Fruit fly (Drosophila melanogaster) whole organism, embryonic: ENCODE results near the gene Top3alpha.
A peak's percentile ranks its signal among the peaks of the same experiment; 100 is the strongest.

Experiments used
- Adf1 ChIP-seq: fragments of 200-800 bp; sonication (Bioruptor generic); IDR thresholded peaks from 2 replicates; pipeline ENCODE4 v1.3.6; 2022; ENCODE audit warnings: missing biosample characterization, missing genetic modification characterization
- Asciz ChIP-seq: fragments of 200-800 bp; sonication (Bioruptor generic); optimal IDR thresholded peaks from 2 replicates; lab custom pipeline; 2017; ENCODE audit warnings: missing biosample characterization, mild to moderate bottlenecking, missing genetic modification characterization, missing genetic modification reagents
- C15 ChIP-seq: fragments of 200-800 bp; sonication (Bioruptor generic); IDR thresholded peaks from 3 replicates; pipeline ENCODE4 v1.3.6; 2022; ENCODE audit warnings: missing biosample characterization, missing genetic modification characterization
- CG10979 ChIP-seq: fragments of 200-800 bp; sonication (Bioruptor generic); optimal IDR thresholded peaks from 2 replicates; lab custom pipeline; 2018; ENCODE audit warnings: missing biosample characterization, mild to moderate bottlenecking, missing genetic modification characterization, moderate library complexity
- CG11695 ChIP-seq: fragments of 200-800 bp; sonication (Bioruptor generic); IDR thresholded peaks from 3 replicates; pipeline ENCODE4 v1.3.6; 2022; ENCODE audit warnings: missing biosample characterization, missing genetic modification characterization
- CG11723 ChIP-seq: fragments of 200-800 bp; sonication (Bioruptor generic); optimal IDR thresholded peaks from 2 replicates; lab custom pipeline; 2017; ENCODE audit warnings: missing biosample characterization, mild to moderate bottlenecking, missing genetic modification characterization
- CG12155 ChIP-seq: fragments of 200-800 bp; sonication (Bioruptor generic); optimal IDR thresholded peaks from 3 replicates; lab custom pipeline; 2016; ENCODE audit warnings: missing biosample characterization, missing genetic modification characterization
- CG13775 ChIP-seq: fragments of 200-800 bp; sonication (Bioruptor generic); optimal IDR thresholded peaks from 3 replicates; lab custom pipeline; 2017; ENCODE audit warnings: missing biosample characterization, mild to moderate bottlenecking, missing genetic modification characterization
- CG14965 ChIP-seq: fragments of 200-800 bp; sonication (Bioruptor generic); optimal IDR thresholded peaks from 2 replicates; lab custom pipeline; 2016; ENCODE audit warnings: missing biosample characterization, missing genetic modification characterization, borderline replicate concordance
- CG15601 ChIP-seq: fragments of 200-800 bp; sonication (Bioruptor generic); optimal IDR thresholded peaks from 3 replicates; lab custom pipeline; 2019; ENCODE audit warnings: missing biosample characterization, mild to moderate bottlenecking, missing genetic modification characterization, moderate library complexity
- CG1603 ChIP-seq: fragments of 200-800 bp; sonication (Bioruptor generic); optimal IDR thresholded peaks from 2 replicates; lab custom pipeline; 2019; ENCODE audit warnings: missing biosample characterization, mild to moderate bottlenecking, missing genetic modification characterization, moderate library complexity
- CG17361 ChIP-seq: fragments of 200-800 bp; sonication (Bioruptor generic); IDR thresholded peaks from 3 replicates; pipeline ENCODE4 v1.3.6; 2022; ENCODE audit warnings: missing biosample characterization, missing genetic modification characterization
- CG17802 ChIP-seq: fragments of 200-800 bp; sonication (Bioruptor generic); optimal IDR thresholded peaks from 2 replicates; lab custom pipeline; 2018; ENCODE audit warnings: missing biosample characterization, mild to moderate bottlenecking, missing genetic modification characterization, moderate library complexity
- CG18764 ChIP-seq: fragments of 200-800 bp; sonication (Bioruptor generic); optimal IDR thresholded peaks from 3 replicates; lab custom pipeline; 2016; ENCODE audit warnings: missing biosample characterization, missing genetic modification characterization
- CG3281 ChIP-seq: fragments of 200-800 bp; sonication (Bioruptor generic); optimal IDR thresholded peaks from 3 replicates; lab custom pipeline; 2017; ENCODE audit warnings: missing biosample characterization, mild to moderate bottlenecking, missing genetic modification characterization
- CG33557 ChIP-seq: fragments of 200-800 bp; sonication (Bioruptor generic); optimal IDR thresholded peaks from 2 replicates; lab custom pipeline; 2019; ENCODE audit warnings: missing biosample characterization, mild to moderate bottlenecking, missing genetic modification characterization, moderate library complexity
- CG3407 ChIP-seq: fragments of 200-800 bp; sonication (Bioruptor generic); optimal IDR thresholded peaks from 2 replicates; lab custom pipeline; 2018; ENCODE audit warnings: missing biosample characterization, mild to moderate bottlenecking, missing genetic modification characterization
- CG34422 ChIP-seq: fragments of 200-800 bp; sonication (Bioruptor generic); IDR thresholded peaks from 3 replicates; pipeline ENCODE4 v1.3.6; 2022; ENCODE audit warnings: missing biosample characterization, missing genetic modification characterization
- CG4360 ChIP-seq: fragments of 200-800 bp; sonication (Bioruptor generic); IDR thresholded peaks from 2 replicates; pipeline ENCODE4 v1.3.6; 2022; ENCODE audit warnings: missing biosample characterization, missing genetic modification characterization
- CG4424 ChIP-seq: fragments of 200-800 bp; sonication (Bioruptor generic); optimal IDR thresholded peaks from 3 replicates; lab custom pipeline; 2016; ENCODE audit warnings: missing biosample characterization, missing genetic modification characterization
- CG6854 ChIP-seq: fragments of 200-800 bp; sonication (Bioruptor generic); optimal IDR thresholded peaks from 3 replicates; lab custom pipeline; 2017; ENCODE audit warnings: missing biosample characterization, mild to moderate bottlenecking, missing genetic modification characterization
- Dbx ChIP-seq: fragments of 200-800 bp; sonication (Bioruptor generic); IDR thresholded peaks from 3 replicates; pipeline ENCODE4 v1.3.6; 2022; ENCODE audit warnings: missing biosample characterization, missing genetic modification characterization
- Doc3 ChIP-seq: fragments of 200-800 bp; sonication (Bioruptor generic); IDR thresholded peaks from 3 replicates; pipeline ENCODE4 v1.3.6; 2022; ENCODE audit warnings: missing biosample characterization, missing genetic modification characterization; ENCODE audit not compliant: partially characterized antibody
- Drgx ChIP-seq: fragments of 200-800 bp; sonication (Bioruptor generic); IDR thresholded peaks from 2 replicates; pipeline ENCODE4 v1.3.6; 2022; ENCODE audit warnings: missing biosample characterization, missing genetic modification characterization
- Elba2 ChIP-seq: fragments of 200-800 bp; sonication (Bioruptor generic); optimal IDR thresholded peaks from 3 replicates; lab custom pipeline; 2016; ENCODE audit warnings: missing biosample characterization, missing genetic modification characterization
- HLHmδ ChIP-seq: fragments of 200-800 bp; sonication (Bioruptor generic); optimal IDR thresholded peaks from 2 replicates; lab custom pipeline; 2018; ENCODE audit warnings: missing biosample characterization, mild to moderate bottlenecking, missing genetic modification characterization, moderate library complexity
- Hr51 ChIP-seq, 2 experiments: fragments of 200-800 bp; sonication (Bioruptor generic); optimal IDR thresholded peaks; 2 replicates in 1 of 2; 3 replicates in 1 of 2; lab custom pipeline; 2016 to 2018; ENCODE audit warnings: missing biosample characterization in 2 of 2, missing genetic modification characterization in 2 of 2, mild to moderate bottlenecking in 1 of 2, moderate library complexity in 1 of 2
- Hr78 ChIP-seq, 2 experiments: fragments of 200-800 bp in 1 of 2; fragments of >200 bp in 1 of 2; sonication (Bioruptor generic) in 1 of 2; optimal IDR thresholded peaks; 2 replicates each; lab custom pipeline; 2017 to 2019; ENCODE audit warnings: missing biosample characterization in 2 of 2, missing genetic modification characterization in 2 of 2, mild to moderate bottlenecking in 1 of 2, moderate library complexity in 1 of 2
- Nf-YA ChIP-seq: fragments of 200-800 bp; sonication (Bioruptor generic); IDR thresholded peaks from 2 replicates; pipeline ENCODE4 v1.3.6; 2022; ENCODE audit warnings: missing biosample characterization, missing genetic modification characterization
- Nf-YC ChIP-seq: fragments of 200-800 bp; optimal IDR thresholded peaks from 3 replicates; lab custom pipeline; 2019; ENCODE audit warnings: missing biosample characterization, mild to moderate bottlenecking, missing genetic modification characterization, moderate library complexity
- NfI ChIP-seq: fragments of 200-800 bp; sonication (Bioruptor generic); optimal IDR thresholded peaks from 3 replicates; lab custom pipeline; 2018; ENCODE audit warnings: missing biosample characterization, mild to moderate bottlenecking, missing genetic modification characterization, moderate library complexity
- Oaz ChIP-seq: fragments of 200-800 bp; sonication (Bioruptor generic); IDR thresholded peaks from 2 replicates; pipeline ENCODE4 v1.3.6; 2022; ENCODE audit warnings: missing biosample characterization, missing genetic modification characterization
- PHDP ChIP-seq: fragments of 200-800 bp; sonication (Bioruptor generic); optimal IDR thresholded peaks from 3 replicates; lab custom pipeline; 2018; ENCODE audit warnings: missing biosample characterization, mild to moderate bottlenecking, missing genetic modification characterization, moderate library complexity
- TFAM ChIP-seq: fragments of 200-800 bp; sonication (Bioruptor generic); optimal IDR thresholded peaks from 2 replicates; lab custom pipeline; 2017; ENCODE audit warnings: missing biosample characterization, missing genetic modification characterization, inconsistent platforms
- amos ChIP-seq: fragments of 200-800 bp; sonication (Bioruptor generic); IDR thresholded peaks from 2 replicates; pipeline ENCODE4 v1.3.6; 2022; ENCODE audit warnings: missing biosample characterization, missing genetic modification characterization; ENCODE audit not compliant: partially characterized antibody
- cg ChIP-seq: fragments of 200-800 bp; sonication (Bioruptor generic); optimal IDR thresholded peaks from 3 replicates; lab custom pipeline; 2019; ENCODE audit warnings: missing biosample characterization, mild to moderate bottlenecking, missing genetic modification characterization, moderate library complexity
- chinmo ChIP-seq: fragments of 200-800 bp; sonication (Bioruptor generic); IDR thresholded peaks from 4 replicates; pipeline ENCODE4 v1.3.6; 2022; ENCODE audit warnings: missing biosample characterization, missing genetic modification characterization; ENCODE audit not compliant: partially characterized antibody
- chn ChIP-seq: fragments of 200-800 bp; sonication (Bioruptor generic); optimal IDR thresholded peaks from 2 replicates; lab custom pipeline; 2016; ENCODE audit warnings: missing biosample characterization, missing genetic modification characterization
- croc ChIP-seq: fragments of 200-800 bp; sonication (Bioruptor generic); conservative IDR thresholded peaks from 3 replicates; pipeline ENCODE4 v1.3.6; 2022; ENCODE audit warnings: missing biosample characterization, missing genetic modification characterization
- crol ChIP-seq: fragments of 200-800 bp; sonication (Bioruptor generic); IDR thresholded peaks from 2 replicates; pipeline ENCODE4 v1.3.6; 2022; ENCODE audit warnings: missing biosample characterization, missing genetic modification characterization
- gce ChIP-seq: fragments of 200-800 bp; sonication (Bioruptor generic); IDR thresholded peaks from 3 replicates; pipeline ENCODE4 v1.3.6; 2022; ENCODE audit warnings: missing biosample characterization, missing genetic modification characterization
- grau ChIP-seq: fragments of 200-800 bp; optimal IDR thresholded peaks from 3 replicates; lab custom pipeline; 2019; ENCODE audit warnings: missing biosample characterization, mild to moderate bottlenecking, missing genetic modification characterization, moderate library complexity
- ken ChIP-seq: fragments of 200-800 bp; sonication (Bioruptor generic); IDR thresholded peaks from 3 replicates; pipeline ENCODE4 v1.3.6; 2022; ENCODE audit warnings: missing biosample characterization, missing genetic modification characterization
- lov ChIP-seq, 2 experiments: fragments of 200-800 bp in 1 of 2; fragments of >200 bp in 1 of 2; sonication (Bioruptor generic) in 1 of 2; IDR thresholded peaks in 1 of 2; optimal IDR thresholded peaks in 1 of 2; 2 replicates in 1 of 2; 3 replicates in 1 of 2; pipeline versions ENCODE4 v1.3.6 to Lab custom; 2017 to 2022; ENCODE audit warnings: missing biosample characterization in 1 of 2, missing genetic modification characterization in 1 of 2
- maf-S ChIP-seq: fragments of 200-800 bp; sonication (Bioruptor generic); optimal IDR thresholded peaks from 2 replicates; lab custom pipeline; 2016; ENCODE audit warnings: missing biosample characterization, missing genetic modification characterization
- nerfin-1 ChIP-seq: fragments of 200-800 bp; sonication (Bioruptor generic); optimal IDR thresholded peaks from 3 replicates; lab custom pipeline; 2019; ENCODE audit warnings: missing biosample characterization, mild to moderate bottlenecking, missing genetic modification characterization, moderate library complexity
- org-1 ChIP-seq: fragments of 200-800 bp; sonication (Bioruptor generic); optimal IDR thresholded peaks from 2 replicates; lab custom pipeline; 2017; ENCODE audit warnings: missing biosample characterization, missing genetic modification characterization
- repo ChIP-seq: fragments of 200-800 bp; sonication (Bioruptor generic); optimal IDR thresholded peaks from 2 replicates; lab custom pipeline; 2016; ENCODE audit warnings: missing biosample characterization, missing genetic modification characterization
- stwl ChIP-seq: fragments of 200-800 bp; sonication (Bioruptor generic); optimal IDR thresholded peaks from 3 replicates; lab custom pipeline; 2018; ENCODE audit warnings: missing biosample characterization, mild to moderate bottlenecking, missing genetic modification characterization, moderate library complexity
- wdn ChIP-seq: fragments of 200-800 bp; sonication (Bioruptor generic); IDR thresholded peaks from 2 replicates; pipeline ENCODE4 v1.3.6; 2022; ENCODE audit warnings: missing biosample characterization, missing genetic modification characterization
- zen ChIP-seq: fragments of 200-800 bp; sonication (Bioruptor generic); optimal IDR thresholded peaks from 3 replicates; lab custom pipeline; 2018; ENCODE audit warnings: missing biosample characterization, mild to moderate bottlenecking, missing genetic modification characterization, moderate library complexity

The Top3alpha gene

DNA sequence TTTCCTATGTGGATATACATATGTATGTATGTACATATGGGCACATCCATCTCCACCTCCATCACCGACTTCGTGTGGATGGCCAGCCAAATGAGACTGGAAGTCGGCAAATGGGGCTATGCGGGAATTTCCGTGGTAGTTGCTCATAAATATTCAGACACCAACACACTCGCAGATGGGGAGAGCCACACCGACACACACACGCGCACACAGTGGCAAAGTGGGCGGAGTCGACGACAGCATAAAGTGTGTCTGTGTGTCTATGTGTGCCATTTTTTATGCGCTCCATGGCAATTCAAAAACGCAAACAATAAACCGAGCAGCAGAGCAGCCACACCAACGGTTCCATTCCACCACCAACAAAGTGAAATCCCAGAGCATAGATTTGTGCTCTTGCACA is 35.1 kb upstream of the Top3alpha start (continued):
- TF ChIP-seq Asciz (GFP tag; lab: Kevin White, UChicago) (no peak), Elba2 (no peak), croc (no peak), CG11695 (GFP tag; lab: Robert Waterston, UW) (no peak), Hr78 (GFP tag; optimal IDR thresholded peaks at IDR 0.05; lab: Kevin White, UChicago) (no peak), wdn (no peak), maf-S (no peak), grau (tag; lab: Kevin White, UChicago) (no peak), Drgx (GFP tag; lab: Robert Waterston, UW) (0 out of 2 replicates have a peak, but pooled peaks have one; percentile 5), chn (GFP tag; lab: Kevin White, UChicago) (no peak), CG4360 (GFP tag; lab: Robert Waterston, UW) (peak; percentile 13; the same call in 1 of the 2 replicates), TFAM (no peak), CG15601 (no peak), org-1 (GFP tag; lab: Kevin White, UChicago) (no peak), PHDP (no peak), chinmo (GFP tag; lab: Robert Waterston, UW) (0 out of 4 replicates have a peak, but pooled peaks have one; percentile 34), Doc3 (GFP tag; lab: Robert Waterston, UW) (no peak), Adf1 (GFP tag; lab: Robert Waterston, UW) (peak; percentile 7; the same call in 1 of the 2 replicates), HLHmδ (no peak), CG12155 (GFP tag; lab: Kevin White, UChicago) (no peak), cg (peak; percentile 78), nerfin-1 (tag; lab: Kevin White, UChicago) (peak; percentile 28), Nf-YC (peak; percentile 93), Dbx (GFP tag; lab: Robert Waterston, UW) (no peak), CG1603 (tag; lab: Kevin White, UChicago) (no peak), amos (GFP tag; lab: Robert Waterston, UW) (no peak), CG6854 (GFP tag; lab: Kevin White, UChicago) (no peak), gce (GFP tag; lab: Robert Waterston, UW) (no peak)

DNA sequence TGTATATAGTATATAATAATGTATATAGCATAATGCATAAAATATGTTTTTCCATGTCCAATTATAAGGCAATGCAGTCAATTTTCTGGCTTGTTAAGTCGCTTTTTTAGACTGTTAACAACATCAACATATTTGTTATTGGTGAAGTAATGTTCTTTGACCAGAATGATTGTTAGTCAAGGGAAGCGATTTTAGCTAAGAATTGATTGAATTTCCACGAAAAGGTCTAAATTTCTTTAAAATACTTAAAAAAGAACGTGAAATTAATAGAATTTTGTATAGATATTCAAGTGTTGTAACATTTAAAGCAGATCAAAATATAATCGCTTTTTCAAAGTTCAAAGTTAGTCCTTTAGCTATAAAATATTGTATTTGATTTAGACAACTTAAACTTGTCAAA is 34.6 kb upstream of the Top3alpha start:
- TF ChIP-seq crol (GFP tag; lab: Robert Waterston, UW) (no peak), lov (optimal IDR thresholded peaks at IDR 0.05; lab: Kevin White, UChicago) (no peak), lov (GFP tag; IDR thresholded peaks at IDR 0.05; lab: Robert Waterston, UW) (no peak), Oaz (GFP tag; lab: Robert Waterston, UW) (no peak), zen (tag; lab: Kevin White, UChicago) (no peak), CG17361 (GFP tag; lab: Robert Waterston, UW) (peak; percentile 73), Elba2 (no peak), ken (GFP tag; lab: Robert Waterston, UW) (no peak), CG14965 (GFP tag; lab: Kevin White, UChicago) (no peak), Nf-YA (no peak), CG10979 (tag; lab: Kevin White, UChicago) (peak; percentile 33), CG11723 (GFP tag; lab: Kevin White, UChicago) (no peak), NfI (GFP tag; lab: Kevin White, UChicago) (no peak), CG13775 (GFP tag; lab: Kevin White, UChicago) (peak; percentile 20), CG3281 (peak; percentile 37), maf-S (no peak), Hr51 (GFP tag; optimal IDR thresholded peaks at IDR 0.05; lab: Kevin White, UChicago) (no peak), C15 (no peak), CG18764 (GFP tag; lab: Kevin White, UChicago) (no peak), CG17802 (tag; lab: Kevin White, UChicago) (no peak), CG33557 (GFP tag; lab: Kevin White, UChicago) (no peak), repo (GFP tag; lab: Kevin White, UChicago) (no peak), stwl (no peak), CG4424 (no peak), CG3407 (GFP tag; lab: Kevin White, UChicago) (no peak), CG34422 (GFP tag; lab: Robert Waterston, UW) (no peak)
